Worm (Caenorhabditis elegans): Measurements from ENCODE around the gene gei-15.

DNA sequence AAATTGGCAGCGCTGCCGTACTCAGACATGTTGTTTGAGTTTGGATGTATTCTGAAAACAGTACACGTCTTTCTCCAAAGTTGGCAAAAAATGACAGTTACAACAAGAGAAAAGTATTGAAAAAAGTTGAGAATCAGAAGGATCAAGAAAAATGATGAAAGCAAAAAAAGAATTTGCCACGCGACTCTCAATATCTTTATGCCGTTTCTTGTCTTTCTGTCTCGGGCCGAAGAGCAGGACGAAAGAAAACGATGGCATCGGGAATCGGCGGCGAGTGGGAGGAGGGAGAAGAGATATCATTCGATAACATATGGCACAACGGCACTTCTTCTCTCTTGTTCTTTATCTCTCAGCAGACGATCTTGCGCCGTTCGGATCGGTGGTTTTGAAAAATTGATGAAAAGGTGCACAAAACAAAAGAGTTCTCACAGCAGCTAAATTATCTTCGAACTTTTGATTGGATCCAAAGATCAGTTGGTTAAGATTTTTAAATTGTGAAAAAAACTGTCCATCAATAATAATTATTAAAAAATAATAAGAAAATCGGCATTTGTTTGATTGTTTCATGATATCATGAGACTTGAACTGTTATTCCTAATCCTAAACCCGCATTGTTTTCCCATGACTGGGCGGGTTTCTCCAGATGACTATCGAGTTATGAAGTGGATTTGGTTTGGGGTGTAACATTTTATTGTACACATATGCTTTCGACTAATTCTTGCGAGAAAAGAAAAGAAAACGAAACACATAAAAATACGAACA, at the start of gene gei-15:
- no peak for TF ChIP-seq ama-1 (optimal IDR thresholded peaks at IDR 0.05)
- no peak for TF ChIP-seq pha-4 (tag; optimal IDR thresholded peaks at IDR 0.05)
- TF ChIP-seq unc-62 (GFP tag; optimal IDR thresholded peaks at IDR 0.05), result no peak
- TF ChIP-seq ztf-11 (tag; optimal IDR thresholded peaks at IDR 0.05), result no peak
- TF ChIP-seq nhr-11 (tag; optimal IDR thresholded peaks at IDR 0.05), result no peak
- TF ChIP-seq ceh-82 (tag; optimal IDR thresholded peaks at IDR 0.05), result no peak
- TF ChIP-seq ZK546.5 (tag; optimal IDR thresholded peaks at IDR 0.05), result no peak
- TF ChIP-seq lin-39 (tag; optimal IDR thresholded peaks at IDR 0.05), result no peak
- TF ChIP-seq skn-1 (tag; optimal IDR thresholded peaks at IDR 0.05), result no peak
- TF ChIP-seq fos-1 (tag; optimal IDR thresholded peaks at IDR 0.05), result no peak
- TF ChIP-seq sea-2 (GFP tag; optimal IDR thresholded peaks at IDR 0.05), result no peak
